Worm (Caenorhabditis elegans) whole organism, young adult: Measurements from ENCODE around the gene srj-27.

Experiments
- B0261.1 ChIP-seq: sonication (generic microtip); optimal IDR thresholded peaks from 2 replicates; lab custom pipeline; 2016; ENCODE audit warnings: mild to moderate bottlenecking, missing genetic modification characterization, moderate library complexity, missing compliant biosample characterization
- B0336.3 ChIP-seq: fragments of 200-800 bp; sonication (Bioruptor generic); IDR thresholded peaks from 2 replicates; pipeline ENCODE4 v1.3.6; 2022; ENCODE audit warnings: missing genetic modification characterization, missing compliant biosample characterization
- D2030.7 ChIP-seq: fragments of 200-800 bp; sonication (Bioruptor generic); IDR thresholded peaks from 2 replicates; pipeline ENCODE4 v1.3.6; 2022; ENCODE audit warnings: missing genetic modification reagents, missing genetic modification characterization, missing compliant biosample characterization
- F23B12.7 ChIP-seq: sonication (generic microtip); optimal IDR thresholded peaks from 2 replicates; lab custom pipeline; 2017; ENCODE audit warnings: missing genetic modification characterization, mild to moderate bottlenecking, missing compliant biosample characterization, antibody characterized with exemption, moderate library complexity; ENCODE audit not compliant: insufficient read depth
- F39B2.1 ChIP-seq: fragments of 200-800 bp; sonication (Bioruptor generic); IDR thresholded peaks from 2 replicates; pipeline ENCODE4 v1.3.6; 2022; ENCODE audit warnings: missing genetic modification reagents, missing genetic modification characterization, missing compliant biosample characterization
- F52B5.7 ChIP-seq: sonication (generic microtip); optimal IDR thresholded peaks from 2 replicates; lab custom pipeline; 2016; ENCODE audit warnings: mild to moderate bottlenecking, missing genetic modification characterization, missing compliant biosample characterization
- F55B11.4 ChIP-seq: sonication (generic microtip); optimal IDR thresholded peaks from 2 replicates; lab custom pipeline; 2016; ENCODE audit warnings: missing compliant biosample characterization, missing genetic modification characterization, borderline replicate concordance; ENCODE audit not compliant: insufficient read depth
- F57C9.4 ChIP-seq: sonication (generic microtip); optimal IDR thresholded peaks from 2 replicates; lab custom pipeline; 2017; ENCODE audit warnings: mild to moderate bottlenecking, missing genetic modification characterization, missing compliant biosample characterization
- K11D2.4 ChIP-seq: fragments of 200-800 bp; sonication (Bioruptor generic); IDR thresholded peaks from 2 replicates; pipeline ENCODE4 v1.3.6; 2022; ENCODE audit warnings: missing genetic modification reagents, missing genetic modification characterization, missing compliant biosample characterization
- K12H6.12 ChIP-seq: fragments of 200-800 bp; sonication (Bioruptor generic); optimal IDR thresholded peaks from 2 replicates; lab custom pipeline; 2018; ENCODE audit warnings: mild to moderate bottlenecking, missing genetic modification characterization, missing compliant biosample characterization
- Y53F4B.3 ChIP-seq: fragments of 200-800 bp; sonication (Bioruptor generic); IDR thresholded peaks from 2 replicates; pipeline ENCODE4 v1.3.6; 2022; ENCODE audit warnings: missing genetic modification reagents, missing genetic modification characterization, missing compliant biosample characterization
- Y53G8AR.9 ChIP-seq: fragments of 200-800 bp; sonication (Bioruptor generic); conservative IDR thresholded peaks from 2 replicates; pipeline ENCODE4 v1.3.6; 2022; ENCODE audit warnings: missing genetic modification reagents, missing genetic modification characterization, missing compliant biosample characterization
- Y56A3A.18 ChIP-seq: fragments of 200-800 bp; sonication (Bioruptor generic); IDR thresholded peaks from 2 replicates; pipeline ENCODE4 v1.3.6; 2022; ENCODE audit warnings: missing genetic modification reagents, missing genetic modification characterization, missing compliant biosample characterization
- Y67H2A.10 ChIP-seq: fragments of 200-800 bp; sonication (Bioruptor generic); conservative IDR thresholded peaks from 2 replicates; pipeline ENCODE4 v1.3.6; 2022; ENCODE audit warnings: missing genetic modification reagents, missing genetic modification characterization, missing compliant biosample characterization
- aptf-2 ChIP-seq: fragments of 200-800 bp; sonication (Bioruptor generic); conservative IDR thresholded peaks from 2 replicates; pipeline ENCODE4 v1.3.6; 2022; ENCODE audit warnings: missing genetic modification reagents, missing genetic modification characterization, missing compliant biosample characterization
- atf-7 ChIP-seq: sonication (generic microtip); optimal IDR thresholded peaks from 2 replicates; lab custom pipeline; 2017; ENCODE audit warnings: mild to moderate bottlenecking, missing genetic modification characterization, missing compliant biosample characterization
- athp-1 ChIP-seq: sonication (generic microtip); optimal IDR thresholded peaks from 2 replicates; lab custom pipeline; 2017; ENCODE audit warnings: mild to moderate bottlenecking, missing genetic modification characterization, missing compliant biosample characterization
- attf-3 ChIP-seq: fragments of 200-800 bp; sonication (Bioruptor generic); conservative IDR thresholded peaks from 2 replicates; pipeline ENCODE4 v1.3.6; 2022; ENCODE audit warnings: missing genetic modification reagents, missing genetic modification characterization, missing compliant biosample characterization
- ccch-3 ChIP-seq: fragments of 200-800 bp; sonication (Bioruptor generic); optimal IDR thresholded peaks from 2 replicates; lab custom pipeline; 2018; ENCODE audit warnings: mild to moderate bottlenecking, missing genetic modification characterization, missing compliant biosample characterization
- ceh-100 ChIP-seq: fragments of 200-800 bp; sonication (Bioruptor generic); IDR thresholded peaks from 2 replicates; pipeline ENCODE4 v1.3.6; 2022; ENCODE audit warnings: missing genetic modification reagents, missing genetic modification characterization, missing compliant biosample characterization
- ceh-27 ChIP-seq: fragments of 200-800 bp; sonication (Bioruptor generic); optimal IDR thresholded peaks from 2 replicates; lab custom pipeline; 2018; ENCODE audit warnings: mild to moderate bottlenecking, missing genetic modification characterization, moderate library complexity, missing compliant biosample characterization
- fkh-3 ChIP-seq: sonication (generic microtip); optimal IDR thresholded peaks from 2 replicates; lab custom pipeline; 2016; ENCODE audit warnings: mild to moderate bottlenecking, missing genetic modification characterization, missing compliant biosample characterization
- hlh-12 ChIP-seq: sonication (generic microtip); optimal IDR thresholded peaks from 2 replicates; lab custom pipeline; 2016; ENCODE audit warnings: missing genetic modification characterization, missing compliant biosample characterization
- hlh-26 ChIP-seq: fragments of 200-800 bp; sonication (Bioruptor generic); conservative IDR thresholded peaks from 2 replicates; pipeline ENCODE4 v1.3.6; 2022; ENCODE audit warnings: missing genetic modification reagents, missing genetic modification characterization, missing compliant biosample characterization
- hrde-1 ChIP-seq: sonication (generic microtip); optimal IDR thresholded peaks from 2 replicates; lab custom pipeline; 2016; ENCODE audit warnings: missing genetic modification characterization, mild to moderate bottlenecking, missing compliant biosample characterization, moderate library complexity, missing genotype, missing genetic modification reagents, borderline replicate concordance
- hsf-1 ChIP-seq: fragments of 200-800 bp; sonication (Bioruptor generic); IDR thresholded peaks from 2 replicates; pipeline ENCODE4 v1.3.6; 2022; ENCODE audit warnings: missing genetic modification reagents, missing genetic modification characterization, missing compliant biosample characterization
- lin-26 ChIP-seq: fragments of 200-800 bp; sonication (Bioruptor generic); IDR thresholded peaks from 2 replicates; pipeline ENCODE4 v1.3.6; 2022; ENCODE audit warnings: missing genetic modification reagents, missing genetic modification characterization, missing compliant biosample characterization
- lin-35 ChIP-seq, 3 experiments: fragments of 150-350 bp in 2 of 3; sonication (generic microtip) in 1 of 3; optimal IDR thresholded peaks; 2 replicates each; lab custom pipeline; 2014 to 2018; ENCODE audit warnings: missing biosample characterization in 3 of 3, missing genetic modification characterization in 3 of 3, missing genetic modification reagents in 3 of 3
- lin-54 ChIP-seq: fragments of 200-800 bp; sonication (Bioruptor generic); optimal IDR thresholded peaks from 2 replicates; lab custom pipeline; 2018; ENCODE audit warnings: mild to moderate bottlenecking, missing genetic modification characterization, missing compliant biosample characterization
- lir-1 ChIP-seq: fragments of 200-800 bp; sonication (Bioruptor generic); conservative IDR thresholded peaks from 2 replicates; pipeline ENCODE4 v1.3.6; 2022; ENCODE audit warnings: missing genetic modification reagents, missing genetic modification characterization, missing compliant biosample characterization
- madf-3 ChIP-seq: fragments of 200-800 bp; sonication (Bioruptor generic); IDR thresholded peaks from 2 replicates; pipeline ENCODE4 v1.3.6; 2022; ENCODE audit warnings: missing genetic modification reagents, missing genetic modification characterization, missing compliant biosample characterization
- madf-8 ChIP-seq: fragments of 200-800 bp; sonication (Bioruptor generic); conservative IDR thresholded peaks from 2 replicates; pipeline ENCODE4 v1.3.6; 2022; ENCODE audit warnings: missing genetic modification reagents, missing genetic modification characterization, missing compliant biosample characterization
- mcd-1 ChIP-seq: fragments of 200-800 bp; sonication (Bioruptor generic); IDR thresholded peaks from 2 replicates; pipeline ENCODE4 v1.3.6; 2022; ENCODE audit warnings: missing genetic modification reagents, missing genetic modification characterization, missing compliant biosample characterization
- nfya-2 ChIP-seq: fragments of 200-800 bp; sonication (Bioruptor generic); IDR thresholded peaks from 2 replicates; pipeline ENCODE4 v1.3.6; 2022; ENCODE audit warnings: missing genetic modification reagents, missing genetic modification characterization, missing compliant biosample characterization
- nhr-179 ChIP-seq: sonication (generic microtip); optimal IDR thresholded peaks from 2 replicates; lab custom pipeline; 2016; ENCODE audit warnings: mild to moderate bottlenecking, missing genetic modification characterization, missing compliant biosample characterization
- nhr-27 ChIP-seq: fragments of 200-800 bp; sonication (Bioruptor generic); optimal IDR thresholded peaks from 2 replicates; lab custom pipeline; 2018; ENCODE audit warnings: mild to moderate bottlenecking, missing genetic modification characterization, moderate library complexity, missing compliant biosample characterization
- pha-4 ChIP-seq: fragments of 150-350 bp; sonication (generic microtip); optimal IDR thresholded peaks from 2 replicates; lab custom pipeline; 2014; ENCODE audit warnings: missing biosample characterization, missing genetic modification reagents, missing genetic modification characterization
- rec-8 ChIP-seq, 2 experiments: sonication (generic microtip); optimal IDR thresholded peaks; 2 replicates each; lab custom pipeline; 2016; ENCODE audit warnings: mild to moderate bottlenecking in 2 of 2, missing genetic modification characterization in 2 of 2, missing genetic modification reagents in 2 of 2, missing genotype in 2 of 2, missing biosample characterization in 1 of 2, missing compliant biosample characterization in 1 of 2, moderate library complexity in 1 of 2
- sdz-38 ChIP-seq: sonication (generic microtip); optimal IDR thresholded peaks from 2 replicates; lab custom pipeline; 2016; ENCODE audit warnings: missing genotype, missing genetic modification characterization, missing compliant biosample characterization
- sea-2 ChIP-seq: fragments of 200-800 bp; sonication (Bioruptor generic); IDR thresholded peaks from 2 replicates; pipeline ENCODE4 v1.3.6; 2022; ENCODE audit warnings: missing genetic modification characterization, missing compliant biosample characterization
- tbp1 ChIP-seq: fragments of 200-800 bp; sonication (Bioruptor generic); optimal IDR thresholded peaks from 2 replicates; lab custom pipeline; 2018; ENCODE audit warnings: mild to moderate bottlenecking, missing genetic modification characterization, missing compliant biosample characterization
- zfh-2 ChIP-seq: fragments of 200-800 bp; sonication (Bioruptor generic); conservative IDR thresholded peaks from 2 replicates; pipeline ENCODE4 v1.3.6; 2022; ENCODE audit warnings: missing genetic modification reagents, missing genetic modification characterization, missing compliant biosample characterization
- zim-3 ChIP-seq: sonication (generic microtip); optimal IDR thresholded peaks from 2 replicates; lab custom pipeline; 2017; ENCODE audit warnings: mild to moderate bottlenecking, missing genetic modification characterization, moderate library complexity, missing compliant biosample characterization
- ztf-22 ChIP-seq: fragments of 200-800 bp; sonication (Bioruptor generic); optimal IDR thresholded peaks from 2 replicates; lab custom pipeline; 2018; ENCODE audit warnings: mild to moderate bottlenecking, missing genetic modification characterization, moderate library complexity, missing compliant biosample characterization
- ztf-26 ChIP-seq: sonication (generic microtip); optimal IDR thresholded peaks from 2 replicates; lab custom pipeline; 2017; ENCODE audit warnings: missing genetic modification characterization, missing compliant biosample characterization
- ztf-28 ChIP-seq: fragments of 200-800 bp; sonication (Bioruptor generic); IDR thresholded peaks from 2 replicates; pipeline ENCODE4 v1.3.6; 2022; ENCODE audit warnings: missing genetic modification reagents, missing genetic modification characterization, missing compliant biosample characterization
- ztf-3 ChIP-seq: fragments of 200-800 bp; sonication (Bioruptor generic); optimal IDR thresholded peaks from 2 replicates; lab custom pipeline; 2018; ENCODE audit warnings: mild to moderate bottlenecking, missing genetic modification characterization, missing compliant biosample characterization
- ztf-6 ChIP-seq: fragments of 200-800 bp; sonication (Bioruptor generic); IDR thresholded peaks from 2 replicates; pipeline ENCODE4 v1.3.6; 2022; ENCODE audit warnings: missing genetic modification reagents, missing genetic modification characterization, missing compliant biosample characterization

Gene srj-27

ce11 chrV:15085335-15085800 is 41.9 kb downstream of the srj-27 start, which contains the start of the genes ahsa-1 and C01G10.7 (continued):
- 0 out of 2 replicates have a peak, but pooled peaks have one; percentile 55 for TF ChIP-seq K11D2.4
- no peak for TF ChIP-seq lin-35 (GFP tag; optimal IDR thresholded peaks at IDR 0.05; lab: Kevin White, UChicago)
- no peak for TF ChIP-seq nhr-179
- TF ChIP-seq hlh-26 (GFP tag; lab: Robert Waterston, UW), result no peak
- TF ChIP-seq lir-1 (GFP tag; lab: Robert Waterston, UW), result peak; percentile 82
- TF ChIP-seq Y67H2A.10 (GFP tag; lab: Robert Waterston, UW), result peak; percentile 74
- TF ChIP-seq madf-8, result peak; percentile 74
- no peak for TF ChIP-seq sea-2 (GFP tag; lab: Robert Waterston, UW)
- TF ChIP-seq rec-8 (tag; optimal IDR thresholded peaks at IDR 0.05; lab: Kevin White, UChicago), result peak; percentile 74 to 82
- TF ChIP-seq D2030.7 (GFP tag; lab: Robert Waterston, UW), result peak; percentile 88
- peak; percentile 83 for TF ChIP-seq ztf-6 (GFP tag; lab: Robert Waterston, UW)
- TF ChIP-seq F57C9.4, result no peak
- TF ChIP-seq Y56A3A.18 (GFP tag; lab: Robert Waterston, UW), result no peak
- TF ChIP-seq Y53G8AR.9 (GFP tag; lab: Robert Waterston, UW), result peak; percentile 76; the same call in 1 of the 2 replicates
- TF ChIP-seq hsf-1, result peak; percentile 97
- peak; percentile 84 for TF ChIP-seq F23B12.7 (tag; lab: Kevin White, UChicago)
- no peak for TF ChIP-seq sdz-38
- TF ChIP-seq nhr-27 (tag; lab: Kevin White, UChicago), result no peak
- TF ChIP-seq attf-3 (GFP tag; lab: Robert Waterston, UW), result peak; percentile 69
- peak; percentile 30 for TF ChIP-seq ccch-3 (GFP tag; lab: Kevin White, UChicago)
- TF ChIP-seq ceh-100 (GFP tag; lab: Robert Waterston, UW), result peak; percentile 72
- no peak for TF ChIP-seq nfya-2 (GFP tag; lab: Robert Waterston, UW)
- TF ChIP-seq ztf-22 (GFP tag; lab: Kevin White, UChicago), result peak; percentile 49
- no peak for TF ChIP-seq F39B2.1 (GFP tag; lab: Robert Waterston, UW)
- TF ChIP-seq ztf-26, result peak; percentile 46
- peak; percentile 37 for TF ChIP-seq B0261.1
- TF ChIP-seq zim-3 (tag; lab: Kevin White, UChicago), result no peak
- peak; percentile 23 for TF ChIP-seq hrde-1 (tag; lab: Kevin White, UChicago)
- TF ChIP-seq F55B11.4 (tag; lab: Kevin White, UChicago), result no peak
- TF ChIP-seq lin-26, result 0 out of 2 replicates have a peak, but pooled peaks have one; percentile 8
- no peak for TF ChIP-seq madf-3 (GFP tag; lab: Robert Waterston, UW)
- TF ChIP-seq athp-1 (tag; lab: Kevin White, UChicago), result peak; percentile 86
- peak; percentile 70 for TF ChIP-seq K12H6.12 (tag; lab: Kevin White, UChicago)
- no peak for TF ChIP-seq zfh-2 (GFP tag; lab: Robert Waterston, UW)
- TF ChIP-seq pha-4 (tag; lab: Kevin White, UChicago), result no peak
- TF ChIP-seq mcd-1 (GFP tag; lab: Robert Waterston, UW), result peak; percentile 98
- peak; percentile 90 for TF ChIP-seq aptf-2
- peak; percentile 93 for TF ChIP-seq ztf-28 (GFP tag; lab: Robert Waterston, UW)
- TF ChIP-seq tbp1, result no peak
- TF ChIP-seq F52B5.7, result no peak
- peak; percentile 82 for TF ChIP-seq lin-54 (GFP tag; lab: Kevin White, UChicago)
- no peak for TF ChIP-seq B0336.3
- no peak for TF ChIP-seq hlh-12 (tag; lab: Kevin White, UChicago)
- no peak for TF ChIP-seq fkh-3 (tag; lab: Kevin White, UChicago)
- no peak for TF ChIP-seq Y53F4B.3
- TF ChIP-seq ceh-27 (GFP tag; lab: Kevin White, UChicago), result peak; percentile 92
- no peak for TF ChIP-seq ztf-3
- TF ChIP-seq atf-7, result peak; percentile 63
